Fruit fly (Drosophila melanogaster): ENCODE measurements around the gene CG15385.

The CG15385 gene

DNA sequence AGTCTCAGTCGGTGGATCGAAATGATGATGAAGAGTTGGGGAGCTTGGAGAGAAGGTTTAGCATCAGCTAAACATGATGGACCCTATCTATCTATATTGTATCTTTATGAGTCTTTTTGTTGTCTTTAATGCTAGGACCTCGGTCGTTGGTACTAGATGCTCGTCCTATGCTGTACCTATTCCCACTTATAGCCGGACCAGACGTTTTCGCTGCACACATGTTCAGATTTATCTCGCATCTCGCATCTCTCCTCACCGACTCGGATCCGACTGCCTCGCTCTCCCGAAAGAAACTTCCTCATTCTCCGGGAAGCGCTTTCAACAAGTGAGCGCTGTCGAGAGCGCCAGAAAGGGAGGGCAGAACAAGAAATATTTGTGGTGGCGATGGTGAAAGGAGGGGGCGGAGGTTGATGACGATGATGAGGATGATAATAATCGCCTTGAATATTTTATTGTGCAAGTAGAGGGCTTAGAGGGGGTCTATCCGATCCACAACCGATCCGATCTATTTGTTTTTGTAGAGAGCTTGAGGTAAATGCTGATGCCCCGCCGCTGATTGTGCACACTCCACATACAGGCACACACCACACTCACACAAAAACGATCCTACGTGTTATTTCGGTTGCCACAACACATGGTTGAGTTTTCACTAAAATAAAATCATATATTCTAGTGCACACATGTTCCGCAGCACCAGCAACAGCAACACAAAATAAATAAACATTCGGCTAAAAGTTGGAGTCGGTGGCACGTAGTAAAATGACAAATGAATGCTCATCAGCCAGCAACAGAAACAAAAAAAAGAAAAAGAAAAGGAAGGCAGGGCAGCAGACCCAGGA lies 49.4 kb downstream of the CG15385 start (continued):
- no peak for TF ChIP-seq Ets97D (GFP tag; optimal IDR thresholded peaks at IDR 0.05)
- no peak for TF ChIP-seq stc (GFP tag; IDR thresholded peaks at IDR 0.05)
- TF ChIP-seq Ravus (GFP tag; IDR thresholded peaks at IDR 0.05), result no peak
- no peak for TF ChIP-seq trh (GFP tag; optimal IDR thresholded peaks at IDR 0.05)
- no peak for TF ChIP-seq en (GFP tag; optimal IDR thresholded peaks at IDR 0.05)
- TF ChIP-seq tup (GFP tag; optimal IDR thresholded peaks at IDR 0.05), result no peak
- TF ChIP-seq CG2875 (GFP tag; optimal IDR thresholded peaks at IDR 0.05), result no peak
- TF ChIP-seq CG8765 (GFP tag; IDR thresholded peaks at IDR 0.05), result no peak
- TF ChIP-seq Ssrp (tag; optimal IDR thresholded peaks at IDR 0.05), result peak; percentile 19
- no peak for TF ChIP-seq ssp (GFP tag; IDR thresholded peaks at IDR 0.05)
- TF ChIP-seq wdn (GFP tag; IDR thresholded peaks at IDR 0.05), result no peak
- TF ChIP-seq Hand (GFP tag; optimal IDR thresholded peaks at IDR 0.05), result no peak
- no peak for TF ChIP-seq hb (GFP tag; IDR thresholded peaks at IDR 0.05; ENCODE audit: partially characterized antibody)
- TF ChIP-seq cad (GFP tag; optimal IDR thresholded peaks at IDR 0.05), result no peak
- TF ChIP-seq br (optimal IDR thresholded peaks at IDR 0.05), result no peak
- TF ChIP-seq slbo (GFP tag; IDR thresholded peaks at IDR 0.05), result no peak
- no peak for TF ChIP-seq CG17361 (GFP tag; IDR thresholded peaks at IDR 0.05)
- no peak for TF ChIP-seq CG42726 (GFP tag; IDR thresholded peaks at IDR 0.05; ENCODE audit: partially characterized antibody)
- no peak for TF ChIP-seq klu (GFP tag; IDR thresholded peaks at IDR 0.05)
- TF ChIP-seq peb (GFP tag; IDR thresholded peaks at IDR 0.05), result no peak
- TF ChIP-seq eyg (GFP tag; optimal IDR thresholded peaks at IDR 0.05), result no peak
- TF ChIP-seq crp (GFP tag; optimal IDR thresholded peaks at IDR 0.05), result no peak
- TF ChIP-seq Trl (optimal IDR thresholded peaks at IDR 0.05), result peak; percentile 51 to 53
- no peak for TF ChIP-seq Trl (GFP tag; optimal IDR thresholded peaks at IDR 0.05)
- no peak for TF ChIP-seq CG11723 (GFP tag; optimal IDR thresholded peaks at IDR 0.05)
- TF ChIP-seq lab (GFP tag; optimal IDR thresholded peaks at IDR 0.05), result no peak
- TF ChIP-seq tgo (GFP tag; IDR thresholded peaks at IDR 0.05), result no peak
- TF ChIP-seq CG6854 (GFP tag; optimal IDR thresholded peaks at IDR 0.05), result no peak
- TF ChIP-seq Ada2b (GFP tag; IDR thresholded peaks at IDR 0.05), result no peak
- TF ChIP-seq CG10979 (tag; optimal IDR thresholded peaks at IDR 0.05), result peak; percentile 18
- TF ChIP-seq CG5953 (GFP tag; IDR thresholded peaks at IDR 0.05), result no peak
- TF ChIP-seq CHES-1-like (GFP tag; optimal IDR thresholded peaks at IDR 0.05), result no peak
- TF ChIP-seq croc (GFP tag; conservative IDR thresholded peaks at IDR 0.05), result no peak
- no peak for TF ChIP-seq CG6654 (GFP tag; optimal IDR thresholded peaks at IDR 0.05)
- no peak for TF ChIP-seq Oaz (GFP tag; IDR thresholded peaks at IDR 0.05)
- TF ChIP-seq CG10565 (GFP tag; optimal IDR thresholded peaks at IDR 0.05), result no peak
- TF ChIP-seq lbe (GFP tag; optimal IDR thresholded peaks at IDR 0.05), result no peak
- peak; percentile 19 for TF ChIP-seq CG11504 (tag; optimal IDR thresholded peaks at IDR 0.05)
- TF ChIP-seq Aef1 (GFP tag; IDR thresholded peaks at IDR 0.05), result no peak
- no peak for TF ChIP-seq pan (optimal IDR thresholded peaks at IDR 0.05)
- TF ChIP-seq pan (GFP tag; optimal IDR thresholded peaks at IDR 0.05 in 1 of 2, IDR thresholded peaks at IDR 0.05 in 1 of 2), result no peak
- TF ChIP-seq Gug (GFP tag; IDR thresholded peaks at IDR 0.05), result no peak
- no peak for TF ChIP-seq CG1529 (GFP tag; optimal IDR thresholded peaks at IDR 0.05)
- no peak for TF ChIP-seq fd64A (GFP tag; optimal IDR thresholded peaks at IDR 0.05)
- no peak for TF ChIP-seq gsb-n (tag; optimal IDR thresholded peaks at IDR 0.05)
- peak; percentile 75 for TF ChIP-seq kah (GFP tag; optimal IDR thresholded peaks at IDR 0.05)
- TF ChIP-seq CG13287 (GFP tag; IDR thresholded peaks at IDR 0.05; ENCODE audit: partially characterized antibody), result no peak
- peak; percentile 3 for TF ChIP-seq CG2712 (tag; optimal IDR thresholded peaks at IDR 0.05)
- no peak for TF ChIP-seq CG14860 (GFP tag; IDR thresholded peaks at IDR 0.05; ENCODE audit: partially characterized antibody)
- no peak for TF ChIP-seq CG16779 (GFP tag; IDR thresholded peaks at IDR 0.05)
- no peak for TF ChIP-seq Nf-YC (tag; optimal IDR thresholded peaks at IDR 0.05)
